Worm (Caenorhabditis elegans) whole organism, L3 larva: Measurements from ENCODE around the gene K05G3.1.

Experiments used
- R02D3.7 ChIP-seq: fragments of 150-350 bp; optimal IDR thresholded peaks from 2 replicates; lab custom pipeline; 2014; ENCODE audit warnings: missing biosample characterization, missing genetic modification characterization
- ZK546.5 ChIP-seq: sonication (generic microtip); optimal IDR thresholded peaks from 2 replicates; lab custom pipeline; 2017; ENCODE audit warnings: missing biosample characterization, missing genetic modification characterization
- aly-2 ChIP-seq: fragments of 150-350 bp; optimal IDR thresholded peaks from 2 replicates; lab custom pipeline; 2014; ENCODE audit warnings: missing biosample characterization, missing genetic modification characterization
- ceh-16 ChIP-seq: sonication (generic microtip); optimal IDR thresholded peaks from 2 replicates; lab custom pipeline; 2017; ENCODE audit warnings: missing biosample characterization, missing genetic modification characterization
- ceh-28 ChIP-seq: fragments of 150-350 bp; optimal IDR thresholded peaks from 2 replicates; lab custom pipeline; 2014; ENCODE audit warnings: missing biosample characterization, missing genetic modification reagents, missing genetic modification characterization
- ceh-9 ChIP-seq: sonication (generic microtip); optimal IDR thresholded peaks from 2 replicates; lab custom pipeline; 2018; ENCODE audit warnings: missing biosample characterization, missing genetic modification characterization
- daf-12 ChIP-seq: fragments of 150-350 bp; optimal IDR thresholded peaks from 2 replicates; lab custom pipeline; 2014; ENCODE audit warnings: missing biosample characterization, missing genetic modification reagents, missing genetic modification characterization
- egl-27 ChIP-seq: sonication (generic microtip); optimal IDR thresholded peaks from 4 replicates; lab custom pipeline; 2017; ENCODE audit warnings: missing biosample characterization, missing genetic modification reagents, missing genetic modification characterization
- elt-1 ChIP-seq: fragments of 150-350 bp; optimal IDR thresholded peaks from 2 replicates; lab custom pipeline; 2014; ENCODE audit warnings: missing biosample characterization, missing genetic modification characterization
- elt-2 ChIP-seq: sonication (generic microtip); optimal IDR thresholded peaks from 2 replicates; lab custom pipeline; 2016; ENCODE audit warnings: missing genetic modification reagents, mild to moderate bottlenecking, missing genetic modification characterization, missing compliant biosample characterization
- elt-3 ChIP-seq, 3 experiments: fragments of 150-350 bp in 1 of 3; sonication (generic microtip) in 2 of 3; optimal IDR thresholded peaks; 2 replicates in 2 of 3; 4 replicates in 1 of 3; lab custom pipeline; 2014 to 2017; ENCODE audit warnings: missing biosample characterization in 3 of 3, missing genetic modification characterization in 3 of 3
- eor-1 ChIP-seq, 2 experiments: fragments of 150-350 bp; optimal IDR thresholded peaks; 2 replicates each; lab custom pipeline; 2014 to 2018; ENCODE audit warnings: missing biosample characterization in 2 of 2, missing genetic modification characterization in 2 of 2
- fkh-10 ChIP-seq: sonication (generic microtip); optimal IDR thresholded peaks from 2 replicates; lab custom pipeline; 2017; ENCODE audit warnings: missing biosample characterization, missing genetic modification reagents, missing genetic modification characterization
- fkh-2 ChIP-seq: fragments of 150-350 bp; optimal IDR thresholded peaks from 2 replicates; lab custom pipeline; 2014; ENCODE audit warnings: missing biosample characterization, missing genetic modification reagents, missing genetic modification characterization
- fos-1 ChIP-seq: fragments of 150-350 bp; optimal IDR thresholded peaks from 2 replicates; lab custom pipeline; 2014; ENCODE audit warnings: missing biosample characterization, missing genetic modification characterization
- hmg-11 ChIP-seq: sonication (generic microtip); optimal IDR thresholded peaks from 2 replicates; lab custom pipeline; 2016; ENCODE audit warnings: missing genetic modification characterization, missing compliant biosample characterization
- jun-1 ChIP-seq: fragments of 150-350 bp; optimal IDR thresholded peaks from 2 replicates; lab custom pipeline; 2014; ENCODE audit warnings: missing biosample characterization, missing genetic modification reagents, missing genetic modification characterization
- lin-15B ChIP-seq: fragments of 150-350 bp; optimal IDR thresholded peaks from 2 replicates; lab custom pipeline; 2014; ENCODE audit warnings: missing biosample characterization, missing genetic modification characterization
- lin-39 ChIP-seq: fragments of 150-350 bp; optimal IDR thresholded peaks from 2 replicates; lab custom pipeline; 2018; ENCODE audit warnings: missing biosample characterization, missing genetic modification reagents, missing genetic modification characterization
- lsy-12 ChIP-seq: sonication (generic microtip); optimal IDR thresholded peaks from 2 replicates; lab custom pipeline; 2016; ENCODE audit warnings: mild to moderate bottlenecking, missing genetic modification characterization, missing compliant biosample characterization
- mdl-1 ChIP-seq: fragments of 150-350 bp; optimal IDR thresholded peaks from 2 replicates; lab custom pipeline; 2014; ENCODE audit warnings: missing biosample characterization, missing genetic modification characterization
- mml-1 ChIP-seq: fragments of 150-350 bp; sonication (generic microtip); optimal IDR thresholded peaks from 3 replicates; lab custom pipeline; 2014; ENCODE audit warnings: missing biosample characterization, missing genetic modification characterization
- nfya-1 ChIP-seq: sonication (generic microtip); optimal IDR thresholded peaks from 2 replicates; lab custom pipeline; 2017; ENCODE audit warnings: missing genetic modification characterization, mild to moderate bottlenecking, missing compliant biosample characterization, antibody characterized with exemption, moderate library complexity; ENCODE audit not compliant: insufficient read depth
- nhr-11 ChIP-seq: fragments of 150-350 bp; optimal IDR thresholded peaks from 2 replicates; lab custom pipeline; 2014; ENCODE audit warnings: missing biosample characterization, missing genetic modification characterization
- nhr-23 ChIP-seq: fragments of 150-350 bp; optimal IDR thresholded peaks from 2 replicates; lab custom pipeline; 2014; ENCODE audit warnings: missing biosample characterization, missing genetic modification reagents, missing genetic modification characterization
- nhr-25 ChIP-seq: sonication (generic microtip); optimal IDR thresholded peaks from 2 replicates; lab custom pipeline; 2017; ENCODE audit warnings: missing biosample characterization, missing genetic modification characterization
- nhr-28 ChIP-seq: fragments of 150-350 bp; optimal IDR thresholded peaks from 2 replicates; lab custom pipeline; 2014; ENCODE audit warnings: missing biosample characterization, missing genetic modification characterization
- nhr-43 ChIP-seq: sonication (generic microtip); optimal IDR thresholded peaks from 2 replicates; lab custom pipeline; 2016; ENCODE audit warnings: mild to moderate bottlenecking, missing genetic modification characterization, missing compliant biosample characterization; ENCODE audit not compliant: poor library complexity, severe bottlenecking
- nhr-67 ChIP-seq: fragments of 150-350 bp; optimal IDR thresholded peaks from 2 replicates; lab custom pipeline; 2014; ENCODE audit warnings: missing biosample characterization, missing genetic modification characterization
- nhr-76 ChIP-seq: fragments of 150-350 bp; sonication (generic microtip); optimal IDR thresholded peaks from 5 replicates; lab custom pipeline; 2014; ENCODE audit warnings: missing biosample characterization, missing genetic modification characterization
- nhr-77 ChIP-seq: fragments of 150-350 bp; optimal IDR thresholded peaks from 2 replicates; lab custom pipeline; 2014; ENCODE audit warnings: missing biosample characterization, missing genetic modification characterization
- pha-4 ChIP-seq: fragments of 150-350 bp; optimal IDR thresholded peaks from 2 replicates; lab custom pipeline; 2014; ENCODE audit warnings: missing biosample characterization, missing genetic modification reagents, missing genetic modification characterization
- pqm-1 ChIP-seq: fragments of 150-350 bp; optimal IDR thresholded peaks from 2 replicates; lab custom pipeline; 2017; ENCODE audit warnings: missing biosample characterization, missing genetic modification characterization, inconsistent platforms
- sea-2 ChIP-seq: fragments of 150-350 bp; sonication (generic microtip); optimal IDR thresholded peaks from 4 replicates; lab custom pipeline; 2014; ENCODE audit warnings: missing biosample characterization, missing genetic modification reagents, missing genetic modification characterization
- skn-1 ChIP-seq: fragments of 150-350 bp; optimal IDR thresholded peaks from 2 replicates; lab custom pipeline; 2014; ENCODE audit warnings: missing biosample characterization, missing genetic modification characterization
- snpc-4 ChIP-seq: fragments of 150-350 bp; optimal IDR thresholded peaks from 2 replicates; lab custom pipeline; 2014; ENCODE audit warnings: missing biosample characterization, missing genetic modification characterization
- tbx-2 ChIP-seq: sonication (generic microtip); optimal IDR thresholded peaks from 2 replicates; lab custom pipeline; 2016; ENCODE audit warnings: mild to moderate bottlenecking, missing genetic modification characterization, missing compliant biosample characterization
- unc-39 ChIP-seq: sonication (generic microtip); optimal IDR thresholded peaks from 4 replicates; lab custom pipeline; 2017; ENCODE audit warnings: missing biosample characterization, missing genetic modification characterization
- unc-62 ChIP-seq: fragments of 150-350 bp; sonication (generic microtip); optimal IDR thresholded peaks from 4 replicates; lab custom pipeline; 2014; ENCODE audit warnings: missing biosample characterization, missing genetic modification reagents, missing genetic modification characterization
- ztf-11 ChIP-seq: fragments of 150-350 bp; optimal IDR thresholded peaks from 2 replicates; lab custom pipeline; 2014; ENCODE audit warnings: missing biosample characterization, missing genetic modification characterization
- ztf-4 ChIP-seq: fragments of 150-350 bp; optimal IDR thresholded peaks from 2 replicates; lab custom pipeline; 2014; ENCODE audit warnings: missing biosample characterization, missing genetic modification characterization

The K05G3.1 gene

ce11 chrX:16525632-16526031, 24.5 kb downstream of the K05G3.1 start:
- peak; percentile 27 for TF ChIP-seq nhr-11
- peak; percentile 23 for TF ChIP-seq lin-39 (tag; lab: Kevin White, UChicago)
- TF ChIP-seq ceh-9, result no peak
- no peak for TF ChIP-seq fkh-2

- TF ChIP-seq pha-4 (tag; lab: Kevin White, UChicago), result no peak
- no peak for TF ChIP-seq nhr-76 (tag; lab: Kevin White, UChicago)
- no peak for TF ChIP-seq lsy-12 (tag; lab: Kevin White, UChicago)
- no peak for TF ChIP-seq egl-27 (tag; lab: Kevin White, UChicago)
- no peak for TF ChIP-seq eor-1 (tag; optimal IDR thresholded peaks at IDR 0.05; lab: Kevin White, UChicago)
These were observed 26.7 kb downstream of the K05G3.1 start for ce11 chrX:16527815-16528214.

ce11 chrX:16529937-16530336, 28.8 kb downstream of the K05G3.1 start:
- TF ChIP-seq nhr-43 (peak; percentile 33), ztf-11 (tag; lab: Kevin White, UChicago) (no peak), nhr-25 (tag; lab: Kevin White, UChicago) (peak; percentile 7)

- no peak for TF ChIP-seq ztf-11 (tag; lab: Kevin White, UChicago)
These were observed 29.3 kb downstream of the K05G3.1 start for ce11 chrX:16530455-16530854.

DNA sequence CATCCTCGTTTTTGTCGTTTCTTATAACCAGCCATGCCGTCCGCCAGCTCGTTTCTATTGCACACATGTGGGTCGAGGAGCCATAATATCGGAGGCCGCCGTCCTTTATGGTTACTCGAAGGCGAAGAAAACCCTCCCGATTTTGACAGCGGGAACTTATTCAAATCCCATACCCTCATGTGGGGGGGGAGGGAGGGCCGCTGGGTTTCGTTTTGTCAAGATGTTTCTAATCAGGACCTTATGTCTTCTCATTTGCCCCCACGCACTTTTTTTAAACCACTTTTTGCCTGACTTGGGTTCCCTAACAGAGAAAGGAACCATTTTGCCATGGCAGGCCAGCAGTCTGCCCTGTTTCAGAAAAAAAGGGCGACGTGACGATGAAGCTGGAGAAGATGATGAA, 31.4 kb downstream of the K05G3.1 start:
- no peak for TF ChIP-seq mdl-1 (tag; lab: Kevin White, UChicago)
- no peak for TF ChIP-seq elt-1
- no peak for TF ChIP-seq fkh-2
- no peak for TF ChIP-seq nhr-76 (tag; lab: Kevin White, UChicago)
- no peak for TF ChIP-seq ztf-4 (tag; lab: Kevin White, UChicago)
- no peak for TF ChIP-seq hmg-11 (tag; lab: Kevin White, UChicago)

DNA sequence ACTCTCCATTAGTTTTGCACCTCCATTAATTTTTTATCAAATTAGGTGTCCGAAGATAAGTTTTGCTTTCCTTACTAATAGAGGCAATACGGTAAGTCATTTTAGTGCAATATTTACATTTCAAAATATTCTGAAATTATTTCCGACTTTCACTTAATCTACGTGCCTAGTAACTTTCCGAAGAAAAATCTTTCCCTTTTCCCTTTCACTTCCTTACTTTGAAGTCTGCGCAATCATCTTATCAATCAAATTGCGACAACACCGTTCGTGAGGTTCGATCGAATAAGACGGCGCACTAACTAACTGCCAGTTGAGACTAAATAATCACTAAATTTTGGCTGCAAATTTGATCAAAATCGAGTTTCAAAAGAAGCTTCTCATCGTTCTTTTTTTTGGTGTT, 32.7 kb downstream of the K05G3.1 start:
- TF ChIP-seq nhr-11 (no peak), fkh-10 (GFP tag; lab: Kevin White, UChicago) (no peak), ZK546.5 (no peak), elt-2 (tag; lab: Kevin White, UChicago) (no peak), eor-1 (tag; optimal IDR thresholded peaks at IDR 0.05; lab: Kevin White, UChicago) (no peak), daf-12 (tag; lab: Kevin White, UChicago) (no peak), nhr-76 (tag; lab: Kevin White, UChicago) (no peak), nhr-77 (tag; lab: Kevin White, UChicago) (no peak), ceh-9 (no peak), fkh-2 (no peak), unc-39 (tag; lab: Kevin White, UChicago) (no peak), jun-1 (tag; lab: Kevin White, UChicago) (no peak), elt-3 (tag; optimal IDR thresholded peaks at IDR 0.05; lab: Kevin White, UChicago) (no peak), aly-2 (tag; lab: Kevin White, UChicago) (no peak), skn-1 (tag; lab: Kevin White, UChicago) (no peak)

ce11 chrX:16534564-16534963, 33.4 kb downstream of the K05G3.1 start:
- TF ChIP-seq nhr-43, result no peak
- no peak for TF ChIP-seq nhr-67 (tag; lab: Kevin White, UChicago)
- no peak for TF ChIP-seq ceh-16 (tag; lab: Kevin White, UChicago)
- TF ChIP-seq sea-2 (GFP tag; lab: Kevin White, UChicago), result no peak
- no peak for TF ChIP-seq ztf-4 (tag; lab: Kevin White, UChicago)
- TF ChIP-seq tbx-2 (tag; lab: Kevin White, UChicago), result no peak
- no peak for TF ChIP-seq mml-1
- TF ChIP-seq ceh-28 (tag; lab: Kevin White, UChicago), result no peak
- TF ChIP-seq unc-62, result peak; percentile 51
- TF ChIP-seq lin-39 (tag; lab: Kevin White, UChicago), result peak; percentile 46
- no peak for TF ChIP-seq ZK546.5
- no peak for TF ChIP-seq R02D3.7 (tag; lab: Kevin White, UChicago)
- no peak for TF ChIP-seq pqm-1 (tag; lab: Kevin White, UChicago)
- TF ChIP-seq snpc-4, result no peak
- no peak for TF ChIP-seq elt-2 (tag; lab: Kevin White, UChicago)
- no peak for TF ChIP-seq nhr-76 (tag; lab: Kevin White, UChicago)
- TF ChIP-seq nfya-1, result peak; percentile 36
- TF ChIP-seq lin-15B, result no peak
- TF ChIP-seq jun-1 (tag; lab: Kevin White, UChicago), result no peak
- no peak for TF ChIP-seq nhr-11
- no peak for TF ChIP-seq fos-1
- no peak for TF ChIP-seq pha-4 (tag; lab: Kevin White, UChicago)
- TF ChIP-seq elt-3 (tag; optimal IDR thresholded peaks at IDR 0.05; lab: Kevin White, UChicago), result no peak
- no peak for TF ChIP-seq unc-39 (tag; lab: Kevin White, UChicago)
- no peak for TF ChIP-seq nhr-23 (tag; lab: Kevin White, UChicago)
- no peak for TF ChIP-seq nhr-25 (tag; lab: Kevin White, UChicago)
- TF ChIP-seq nhr-28 (tag; lab: Kevin White, UChicago), result no peak
